Worm (Caenorhabditis elegans): ENCODE results near the gene clc-5.

Gene clc-5

DNA sequence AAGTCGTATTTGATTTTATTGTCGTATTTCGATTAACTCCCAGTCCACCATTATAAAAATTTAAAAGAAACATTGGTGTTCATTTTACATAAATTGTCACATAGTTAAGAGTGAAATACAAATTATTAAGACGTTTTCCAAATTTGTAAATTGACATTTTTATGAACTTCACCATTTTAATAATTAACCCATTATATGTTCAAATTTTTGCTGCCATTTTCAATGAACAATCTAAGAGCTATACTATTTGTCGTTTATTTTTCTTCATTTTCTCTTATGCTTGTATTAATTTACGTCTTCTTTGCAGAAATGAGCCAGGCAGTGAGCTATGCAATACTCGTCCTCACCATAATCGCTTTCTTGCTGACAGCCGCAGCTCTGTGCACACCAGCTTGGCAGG is 2.2 kb upstream of the clc-5 start, which contains the start of gene clc-2:
Gene clc-2 (plus strand): TSS at position 301 of the 400 bp plus-strand sequence.
- TF ChIP-seq ztf-28 (GFP tag; IDR thresholded peaks at IDR 0.05) (no peak), somi-1 (GFP tag; optimal IDR thresholded peaks at IDR 0.05) (no peak), nhr-90 (tag; optimal IDR thresholded peaks at IDR 0.05) (no peak), sea-2 (GFP tag; IDR thresholded peaks at IDR 0.05) (no peak), hsf-1 (GFP tag; IDR thresholded peaks at IDR 0.05) (no peak), mes-4 (tag; optimal IDR thresholded peaks at IDR 0.05) (no peak), xnd-1 (tag; optimal IDR thresholded peaks at IDR 0.05) (no peak), nfyb-1 (GFP tag; IDR thresholded peaks at IDR 0.05) (no peak), fkh-3 (tag; optimal IDR thresholded peaks at IDR 0.05) (no peak), snpc-1.1 (tag; optimal IDR thresholded peaks at IDR 0.05; ENCODE audit: insufficient read depth) (no peak), dpl-1 (GFP tag; optimal IDR thresholded peaks at IDR 0.05) (no peak), gei-17 (GFP tag; optimal IDR thresholded peaks at IDR 0.05) (no peak), lsl-1 (GFP tag; optimal IDR thresholded peaks at IDR 0.05) (no peak)

DNA sequence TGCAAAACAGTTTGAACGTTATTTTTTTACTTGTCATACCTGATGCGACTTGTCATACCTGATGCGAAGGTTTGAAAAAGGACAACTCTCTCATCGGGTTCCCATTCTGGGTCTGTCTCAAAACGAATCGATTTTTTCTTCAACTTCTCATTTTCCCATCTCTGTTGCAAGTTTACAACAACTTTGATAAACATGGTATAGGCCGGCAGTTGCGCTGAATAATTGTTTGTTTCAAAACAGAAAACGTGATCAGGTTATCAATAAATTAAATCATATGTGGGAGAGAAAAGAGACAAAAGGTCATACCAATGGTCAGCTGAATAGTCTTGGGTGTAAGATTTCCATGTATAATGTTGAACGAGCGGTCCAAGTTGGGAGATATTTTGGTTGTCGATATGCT is 3.5 kb downstream of the clc-5 start:
- TF ChIP-seq ceh-91 (GFP tag; IDR thresholded peaks at IDR 0.05) (no peak), ztf-26 (tag; optimal IDR thresholded peaks at IDR 0.05) (peak; percentile 15), attf-6 (GFP tag; IDR thresholded peaks at IDR 0.05) (no peak)

DNA sequence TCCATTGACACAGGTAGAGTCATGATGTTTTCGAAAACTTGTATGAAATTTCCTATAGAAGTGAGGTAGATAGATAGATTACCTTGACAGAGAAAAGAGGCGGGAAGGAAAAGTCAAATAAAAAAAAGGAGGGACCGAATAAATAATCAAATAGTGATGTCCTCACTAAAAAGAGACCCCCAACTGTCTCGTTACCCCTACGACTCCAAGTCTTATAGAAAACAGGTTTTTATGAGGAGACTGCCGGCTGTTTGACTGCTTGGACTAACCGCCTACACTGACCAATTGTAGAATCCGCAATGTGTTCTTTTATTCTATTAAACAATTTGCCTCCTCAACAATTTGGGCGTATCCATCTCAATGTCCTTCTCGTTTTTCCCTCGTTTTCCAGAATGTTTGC is 4.6 kb downstream of the clc-5 start, which contains the start of gene C01C10.2:
Gene C01C10.2 (minus strand): TSS at position 170 of the 400 bp plus-strand sequence.
- no peak for TF ChIP-seq mes-4 (tag; optimal IDR thresholded peaks at IDR 0.05)
- TF ChIP-seq lag-1 (GFP tag; IDR thresholded peaks at IDR 0.05), result no peak
- TF ChIP-seq F57A8.1 (GFP tag; optimal IDR thresholded peaks at IDR 0.05), result no peak
- TF ChIP-seq pbrm-1 (GFP tag; IDR thresholded peaks at IDR 0.05), result no peak
- no peak for TF ChIP-seq unc-62 (GFP tag; optimal IDR thresholded peaks at IDR 0.05)
- TF ChIP-seq Y79H2A.3 (GFP tag; conservative IDR thresholded peaks at IDR 0.05), result no peak
- no peak for TF ChIP-seq egl-44 (GFP tag; IDR thresholded peaks at IDR 0.05)
- no peak for TF ChIP-seq zfh-2 (GFP tag; conservative IDR thresholded peaks at IDR 0.05)
- TF ChIP-seq madf-3 (GFP tag; IDR thresholded peaks at IDR 0.05), result no peak
- TF ChIP-seq rec-8 (tag; optimal IDR thresholded peaks at IDR 0.05), result no peak
- TF ChIP-seq somi-1 (GFP tag; optimal IDR thresholded peaks at IDR 0.05), result no peak
- TF ChIP-seq tbx-9 (tag; optimal IDR thresholded peaks at IDR 0.05; ENCODE audit: borderline replicate concordance), result no peak
- TF ChIP-seq C06A6.2 (GFP tag; conservative IDR thresholded peaks at IDR 0.05), result no peak

DNA sequence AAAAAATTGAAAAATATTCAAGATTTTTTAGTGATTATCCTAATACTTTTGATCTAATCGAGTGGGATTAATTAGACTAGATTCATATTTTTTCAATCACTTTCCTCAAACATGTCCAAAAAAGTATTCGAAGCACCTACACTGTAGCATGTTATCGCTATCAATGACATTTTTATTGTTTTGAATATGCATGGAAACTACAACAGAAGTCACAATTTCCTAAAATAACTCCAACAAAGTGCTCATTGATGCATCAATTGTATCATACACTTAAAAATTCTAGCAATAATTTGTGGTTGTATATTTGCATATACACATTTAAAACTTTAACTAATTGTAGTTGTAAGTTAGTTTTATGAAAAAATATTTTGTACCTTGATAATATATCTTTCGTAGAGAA is 6.7 kb downstream of the clc-5 start:
- TF ChIP-seq xnd-1 (tag; optimal IDR thresholded peaks at IDR 0.05), result no peak
- TF ChIP-seq nfya-1 (tag; optimal IDR thresholded peaks at IDR 0.05; ENCODE audit: borderline replicate concordance, insufficient read depth), result no peak
- TF ChIP-seq hlh-26 (GFP tag; conservative IDR thresholded peaks at IDR 0.05), result no peak
- no peak for TF ChIP-seq K12H6.12 (tag; optimal IDR thresholded peaks at IDR 0.05)
- TF ChIP-seq ceh-27 (GFP tag; optimal IDR thresholded peaks at IDR 0.05), result no peak
- no peak for TF ChIP-seq egl-44 (GFP tag; IDR thresholded peaks at IDR 0.05)

DNA sequence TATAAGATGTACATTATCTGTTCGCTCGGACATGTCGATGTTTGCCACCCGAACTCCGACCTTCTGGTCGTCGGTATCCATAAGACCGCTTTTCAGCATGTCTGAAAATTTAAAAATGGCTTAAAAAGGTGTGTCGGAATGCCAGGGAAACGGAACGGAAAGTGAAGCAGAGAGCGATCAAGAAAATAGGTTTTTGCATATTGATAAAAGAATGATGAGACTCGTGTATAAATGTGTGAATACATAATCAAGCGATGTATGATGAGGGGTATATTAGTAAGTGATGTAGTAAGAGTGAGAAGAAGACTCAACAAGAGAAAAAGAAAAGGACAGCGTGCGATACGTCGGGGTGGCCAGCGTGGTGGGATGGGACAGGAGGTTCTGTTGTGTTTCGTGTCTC is 9.1 kb downstream of the clc-5 start, which contains the start of gene acl-12:
Gene acl-12 (minus strand): TSS at position 101 of the 400 bp plus-strand sequence.
- TF ChIP-seq mel-28 (tag; optimal IDR thresholded peaks at IDR 0.05; ENCODE audit: borderline replicate concordance) (no peak), F23B12.7 (tag; optimal IDR thresholded peaks at IDR 0.05; ENCODE audit: insufficient read depth) (no peak), lin-40 (tag; optimal IDR thresholded peaks at IDR 0.05) (no peak), lag-1 (GFP tag; IDR thresholded peaks at IDR 0.05) (no peak)

All from whole organism, young adult.